Worm (Caenorhabditis elegans) whole organism, mixed stage, embryonic: ENCODE data around the gene T21B10.3.

ENCODE experiments used
- ceh-39 ChIP-seq: fragments of 150-350 bp; optimal IDR thresholded peaks from 2 replicates; lab custom pipeline; 2014; ENCODE audit warnings: missing biosample characterization, missing genetic modification characterization
- ces-1 ChIP-seq: fragments of 150-350 bp; optimal IDR thresholded peaks from 2 replicates; lab custom pipeline; 2014; ENCODE audit warnings: missing biosample characterization, missing genetic modification reagents, missing genetic modification characterization
- ham-2 ChIP-seq: fragments of 200-800 bp; sonication (Bioruptor generic); optimal IDR thresholded peaks from 2 replicates; lab custom pipeline; 2018; ENCODE audit warnings: mild to moderate bottlenecking, missing genetic modification characterization, missing compliant biosample characterization
- lin-32 ChIP-seq: fragments of 200-800 bp; sonication (Bioruptor generic); optimal IDR thresholded peaks from 2 replicates; lab custom pipeline; 2018; ENCODE audit warnings: mild to moderate bottlenecking, missing genetic modification characterization, missing compliant biosample characterization
- mab-5 ChIP-seq: fragments of 150-350 bp; optimal IDR thresholded peaks from 2 replicates; lab custom pipeline; 2014; ENCODE audit warnings: missing biosample characterization, missing genetic modification characterization
- mep-1 ChIP-seq: fragments of 150-350 bp; optimal IDR thresholded peaks from 2 replicates; lab custom pipeline; 2017; ENCODE audit warnings: missing biosample characterization, missing genetic modification reagents, missing genetic modification characterization, inconsistent platforms
- mls-2 ChIP-seq: sonication (generic microtip); optimal IDR thresholded peaks from 2 replicates; lab custom pipeline; 2016; ENCODE audit warnings: mild to moderate bottlenecking, missing genetic modification characterization, moderate library complexity, missing compliant biosample characterization
- nhr-12 ChIP-seq: fragments of 150-350 bp; optimal IDR thresholded peaks from 2 replicates; lab custom pipeline; 2014; ENCODE audit warnings: missing biosample characterization, missing genetic modification characterization
- nhr-2 ChIP-seq: fragments of 150-350 bp; optimal IDR thresholded peaks from 2 replicates; lab custom pipeline; 2014; ENCODE audit warnings: missing biosample characterization, missing genetic modification characterization
- nhr-237 ChIP-seq: fragments of 150-350 bp; optimal IDR thresholded peaks from 2 replicates; lab custom pipeline; 2014; ENCODE audit warnings: missing biosample characterization, missing genetic modification characterization
- nhr-76 ChIP-seq: sonication (generic microtip); optimal IDR thresholded peaks from 2 replicates; lab custom pipeline; 2017; ENCODE audit warnings: missing biosample characterization, missing genetic modification characterization
- pha-4 ChIP-seq: fragments of 150-350 bp; optimal IDR thresholded peaks from 2 replicates; lab custom pipeline; 2018; ENCODE audit warnings: missing biosample characterization, missing genetic modification reagents, missing genetic modification characterization
- sem-2 ChIP-seq: fragments of 200-800 bp; sonication (Bioruptor generic); optimal IDR thresholded peaks from 2 replicates; lab custom pipeline; 2018; ENCODE audit warnings: mild to moderate bottlenecking, missing genetic modification characterization, missing compliant biosample characterization
- snpc-4 ChIP-seq: fragments of 150-350 bp; optimal IDR thresholded peaks from 2 replicates; lab custom pipeline; 2014; ENCODE audit warnings: missing biosample characterization, missing genetic modification characterization
- sptf-1 ChIP-seq: sonication (generic microtip); optimal IDR thresholded peaks from 2 replicates; lab custom pipeline; 2017; ENCODE audit warnings: mild to moderate bottlenecking, missing genetic modification characterization, moderate library complexity, missing compliant biosample characterization
- tbx-8 ChIP-seq: fragments of 200-800 bp; sonication (Bioruptor generic); optimal IDR thresholded peaks from 2 replicates; lab custom pipeline; 2018; ENCODE audit warnings: mild to moderate bottlenecking, missing genetic modification characterization, moderate library complexity, missing compliant biosample characterization
- unc-62 ChIP-seq: fragments of 150-350 bp; optimal IDR thresholded peaks from 2 replicates; lab custom pipeline; 2014; ENCODE audit warnings: missing biosample characterization, missing genetic modification reagents, missing genetic modification characterization

T21B10.3 gene

DNA sequence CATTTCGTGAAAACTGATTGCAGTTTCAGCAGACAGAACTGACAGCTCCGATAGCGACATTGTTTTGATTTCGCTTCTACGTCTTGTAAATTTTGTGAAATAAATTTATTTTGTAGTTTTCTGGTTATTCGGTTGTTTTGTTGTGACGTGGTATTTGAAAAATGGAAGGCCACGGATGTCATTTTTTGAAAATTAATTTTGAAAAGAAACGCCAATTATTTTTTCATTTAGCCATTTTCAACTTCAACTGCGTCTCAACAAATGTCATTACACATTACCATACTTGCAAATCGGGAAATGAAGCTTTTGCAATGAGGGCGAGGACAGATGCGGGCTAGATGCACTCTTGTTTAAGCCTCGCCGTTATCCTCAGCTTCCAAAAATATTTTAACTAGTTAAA is 53.8 kb downstream of the T21B10.3 start, which contains the start of gene C18E9.8:
C18E9.8 (minus strand) TSS at position 101 of the 400 bp plus-strand sequence.
- TF ChIP-seq tbx-8 (GFP tag; lab: Kevin White, UChicago) (no peak), sptf-1 (tag; lab: Kevin White, UChicago) (no peak), ham-2 (GFP tag; lab: Kevin White, UChicago) (no peak), pha-4 (tag; lab: Kevin White, UChicago) (no peak), snpc-4 (tag; lab: Kevin White, UChicago) (no peak), unc-62 (no peak), sem-2 (no peak), nhr-76 (tag; lab: Kevin White, UChicago) (no peak), ceh-39 (tag; lab: Kevin White, UChicago) (no peak), ces-1 (no peak), nhr-2 (tag; lab: Kevin White, UChicago) (no peak), nhr-12 (tag; lab: Kevin White, UChicago) (no peak), lin-32 (GFP tag; lab: Kevin White, UChicago) (no peak), mab-5 (tag; lab: Kevin White, UChicago) (no peak), mls-2 (tag; lab: Kevin White, UChicago) (no peak), nhr-237 (tag; lab: Kevin White, UChicago) (no peak), mep-1 (tag; lab: Kevin White, UChicago) (no peak)
